Fruit fly (Drosophila melanogaster): ENCODE measurements around the gene Tango10.

Gene Tango10

DNA sequence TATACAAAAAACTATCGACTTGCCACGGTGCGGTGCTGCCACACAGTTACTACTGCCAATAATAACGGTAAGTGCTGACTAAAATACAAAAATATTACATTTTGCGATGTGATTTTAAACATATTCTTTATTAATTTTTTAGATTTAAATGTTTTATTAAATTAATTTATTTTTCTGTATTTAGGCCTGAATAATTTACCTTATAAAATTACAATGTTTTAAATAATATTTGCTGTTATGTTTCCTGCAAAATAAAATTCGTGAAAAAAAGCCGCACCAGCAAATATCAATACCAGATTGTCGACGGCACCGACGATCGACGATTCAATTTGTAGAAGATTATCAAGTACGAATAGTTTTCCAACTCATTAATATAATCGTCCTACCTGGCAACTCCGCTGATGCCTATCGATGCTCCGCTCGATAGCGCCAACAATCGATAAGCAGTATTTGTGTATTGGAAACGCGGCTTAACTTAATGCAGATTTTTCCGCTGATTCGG, 41.5 kb upstream of the Tango10 start, which contains the start of the genes Vlet and bif (continued):
- TF ChIP-seq CG14667 (GFP tag; IDR thresholded peaks at IDR 0.05) (peak; percentile 41; the same call in 1 of the 2 replicates), aop (GFP tag; IDR thresholded peaks at IDR 0.05) (no peak), HmgZ (tag; optimal IDR thresholded peaks at IDR 0.05) (peak; percentile 31), CG6689 (GFP tag; IDR thresholded peaks at IDR 0.05) (peak; percentile 49), Xrp1 (GFP tag; IDR thresholded peaks at IDR 0.05) (peak; percentile 40; the same call in 1 of the 2 replicates), Hr51 (GFP tag; optimal IDR thresholded peaks at IDR 0.05) (peak in 1 of 2 experiments; percentile 44), GATAe (GFP tag; conservative IDR thresholded peaks at IDR 0.05) (no peak), Sry-δ (GFP tag; optimal IDR thresholded peaks at IDR 0.05) (peak; percentile 61), CG17568 (GFP tag; optimal IDR thresholded peaks at IDR 0.05) (no peak), bowl (GFP tag; IDR thresholded peaks at IDR 0.05) (no peak), CG6854 (GFP tag; optimal IDR thresholded peaks at IDR 0.05) (no peak), ken (GFP tag; IDR thresholded peaks at IDR 0.05) (peak; percentile 50; the same call in 1 of the 3 replicates), croc (GFP tag; conservative IDR thresholded peaks at IDR 0.05) (peak; percentile 23; the same call in 2 of the 3 replicates), CG7963 (GFP tag; IDR thresholded peaks at IDR 0.05; ENCODE audit: partially characterized antibody) (peak; percentile 33; the same call in 1 of the 3 replicates), CG2129 (GFP tag; IDR thresholded peaks at IDR 0.05; ENCODE audit: partially characterized antibody) (0 out of 2 replicates have a peak, but pooled peaks have one; percentile 18), sc (optimal IDR thresholded peaks at IDR 0.05) (no peak), sc (GFP tag; optimal IDR thresholded peaks at IDR 0.05) (peak; percentile 39), klu (GFP tag; IDR thresholded peaks at IDR 0.05) (peak; percentile 43; the same call in 1 of the 2 replicates), CG1529 (GFP tag; optimal IDR thresholded peaks at IDR 0.05) (peak; percentile 25), chn (GFP tag; optimal IDR thresholded peaks at IDR 0.05) (peak; percentile 43), CG4328 (GFP tag; optimal IDR thresholded peaks at IDR 0.05) (peak; percentile 62), CG6791 (GFP tag; IDR thresholded peaks at IDR 0.05; ENCODE audit: partially characterized antibody) (peak; percentile 74), CG12942 (GFP tag; optimal IDR thresholded peaks at IDR 0.05) (peak; percentile 47), Blimp-1 (GFP tag; optimal IDR thresholded peaks at IDR 0.05) (no peak), abd-A (tag; optimal IDR thresholded peaks at IDR 0.05) (no peak), CG11456 (GFP tag; IDR thresholded peaks at IDR 0.05) (0 out of 3 replicates have a peak, but pooled peaks have one; percentile 61), Nf-YC (tag; optimal IDR thresholded peaks at IDR 0.05) (peak; percentile 64), nerfin-2 (GFP tag; IDR thresholded peaks at IDR 0.05; ENCODE audit: partially characterized antibody) (no peak), sna (GFP tag; IDR thresholded peaks at IDR 0.05; ENCODE audit: partially characterized antibody) (no peak), mld (GFP tag; IDR thresholded peaks at IDR 0.05; ENCODE audit: partially characterized antibody) (no peak), shn (GFP tag; optimal IDR thresholded peaks at IDR 0.05) (peak; percentile 11), CG1647 (GFP tag; optimal IDR thresholded peaks at IDR 0.05) (peak; percentile 49), Hmx (GFP tag; optimal IDR thresholded peaks at IDR 0.05) (no peak), CG12155 (GFP tag; optimal IDR thresholded peaks at IDR 0.05) (peak; percentile 41), sob (GFP tag; IDR thresholded peaks at IDR 0.05) (0 out of 2 replicates have a peak, but pooled peaks have one; percentile 42), corto (GFP tag; optimal IDR thresholded peaks at IDR 0.05) (no peak), CG7372 (GFP tag; IDR thresholded peaks at IDR 0.05) (0 out of 2 replicates have a peak, but pooled peaks have one; percentile 20), Dad (GFP tag; optimal IDR thresholded peaks at IDR 0.05) (peak; percentile 7), Gug (GFP tag; IDR thresholded peaks at IDR 0.05) (peak; percentile 29; the same call in 2 of the 4 replicates), CG4424 (GFP tag; optimal IDR thresholded peaks at IDR 0.05) (peak; percentile 56), pho (GFP tag; optimal IDR thresholded peaks at IDR 0.05) (peak; percentile 39), Lhr (GFP tag; optimal IDR thresholded peaks at IDR 0.05) (no peak), sqz (GFP tag; optimal IDR thresholded peaks at IDR 0.05) (peak; percentile 34), CG4282 (GFP tag; optimal IDR thresholded peaks at IDR 0.05) (no peak), schlank (tag; optimal IDR thresholded peaks at IDR 0.05) (no peak), Ets97D (GFP tag; optimal IDR thresholded peaks at IDR 0.05) (peak; percentile 25), CG12071 (GFP tag; optimal IDR thresholded peaks at IDR 0.05) (no peak), CG32532 (GFP tag; IDR thresholded peaks at IDR 0.05) (peak; percentile 67), Camta (GFP tag; optimal IDR thresholded peaks at IDR 0.05) (peak; percentile 20), dmrt99B (tag; optimal IDR thresholded peaks at IDR 0.05) (peak; percentile 61)
